Fruit fly (Drosophila melanogaster): ENCODE results near the gene GILT2.

Gene GILT2

dm6 chr3R:23729066-23729465, 50.4 kb downstream of the GILT2 start (continued):
- no peak for TF ChIP-seq mld (GFP tag; IDR thresholded peaks at IDR 0.05; ENCODE audit: partially characterized antibody)
- no peak for TF ChIP-seq CG10366 (GFP tag; IDR thresholded peaks at IDR 0.05)
- TF ChIP-seq bbx (GFP tag; IDR thresholded peaks at IDR 0.05; ENCODE audit: partially characterized antibody) = no peak
- no peak for TF ChIP-seq CG4617 (GFP tag; optimal IDR thresholded peaks at IDR 0.05; ENCODE audit: borderline replicate concordance)
- TF ChIP-seq CG33213 (GFP tag; optimal IDR thresholded peaks at IDR 0.05) = no peak
- no peak for TF ChIP-seq ssp (GFP tag; IDR thresholded peaks at IDR 0.05)
- no peak for TF ChIP-seq Hr39 (optimal IDR thresholded peaks at IDR 0.05)
- no peak for TF ChIP-seq sisA (GFP tag; IDR thresholded peaks at IDR 0.05)
- no peak for TF ChIP-seq CG15601 (tag; optimal IDR thresholded peaks at IDR 0.05)
- no peak for TF ChIP-seq CG12391 (tag; optimal IDR thresholded peaks at IDR 0.05)
- no peak for TF ChIP-seq Mrtf (GFP tag; IDR thresholded peaks at IDR 0.05)
- no peak for TF ChIP-seq CoRest (tag; optimal IDR thresholded peaks at IDR 0.05)
- no peak for TF ChIP-seq inv (GFP tag; IDR thresholded peaks at IDR 0.05; ENCODE audit: partially characterized antibody)
- TF ChIP-seq Sox102F (GFP tag; optimal IDR thresholded peaks at IDR 0.05) = no peak
- peak; percentile 57 for TF ChIP-seq Hey (tag; optimal IDR thresholded peaks at IDR 0.05)
- peak; percentile 47 for TF ChIP-seq Fer3 (tag; optimal IDR thresholded peaks at IDR 0.05)
- no peak for TF ChIP-seq CG17912 (GFP tag; optimal IDR thresholded peaks at IDR 0.05)
- TF ChIP-seq Scr (GFP tag; IDR thresholded peaks at IDR 0.05; ENCODE audit: partially characterized antibody) = no peak
- no peak for TF ChIP-seq Max (GFP tag; optimal IDR thresholded peaks at IDR 0.05)
- TF ChIP-seq chif (GFP tag; optimal IDR thresholded peaks at IDR 0.05) = no peak
- no peak for TF ChIP-seq slp2 (GFP tag; optimal IDR thresholded peaks at IDR 0.05)
- no peak for TF ChIP-seq hkb (optimal IDR thresholded peaks at IDR 0.05)
- peak; percentile 54; the same call in 1 of the 2 replicates for TF ChIP-seq hkb (GFP tag; IDR thresholded peaks at IDR 0.05)
- TF ChIP-seq vvl (GFP tag; IDR thresholded peaks at IDR 0.05) = no peak
- no peak for TF ChIP-seq CG34422 (GFP tag; IDR thresholded peaks at IDR 0.05)
- TF ChIP-seq CG16863 (GFP tag; optimal IDR thresholded peaks at IDR 0.05) = no peak
- TF ChIP-seq CG18476 (GFP tag; optimal IDR thresholded peaks at IDR 0.05) = no peak
- no peak for TF ChIP-seq row (GFP tag; IDR thresholded peaks at IDR 0.05)
- peak; percentile 59 for TF ChIP-seq CG17568 (GFP tag; optimal IDR thresholded peaks at IDR 0.05)
- peak; percentile 13 for TF ChIP-seq fd3F (GFP tag; optimal IDR thresholded peaks at IDR 0.05)
- no peak for TF ChIP-seq GATAe (GFP tag; conservative IDR thresholded peaks at IDR 0.05)
- TF ChIP-seq CG31365 (tag; optimal IDR thresholded peaks at IDR 0.05) = peak; percentile 37
- TF ChIP-seq BEAF-32 (GFP tag; optimal IDR thresholded peaks at IDR 0.05) = no peak
- no peak for TF ChIP-seq ara (GFP tag; IDR thresholded peaks at IDR 0.05)
- TF ChIP-seq CG43689 (GFP tag; IDR thresholded peaks at IDR 0.05) = no peak
- no peak for TF ChIP-seq CTCF (GFP tag; optimal IDR thresholded peaks at IDR 0.05)
- no peak for TF ChIP-seq toy (GFP tag; IDR thresholded peaks at IDR 0.05)
- no peak for TF ChIP-seq bigmax (GFP tag; optimal IDR thresholded peaks at IDR 0.05)
- TF ChIP-seq CG6683 (GFP tag; optimal IDR thresholded peaks at IDR 0.05) = peak; percentile 39
- TF ChIP-seq org-1 (GFP tag; optimal IDR thresholded peaks at IDR 0.05) = peak; percentile 34
- TF ChIP-seq ash1 (GFP tag; optimal IDR thresholded peaks at IDR 0.05) = peak; percentile 72
- TF ChIP-seq Rfx (GFP tag; IDR thresholded peaks at IDR 0.05) = peak; percentile 48; the same call in 1 of the 2 replicates
- no peak for TF ChIP-seq stwl (tag; optimal IDR thresholded peaks at IDR 0.05)
- no peak for TF ChIP-seq bowl (GFP tag; IDR thresholded peaks at IDR 0.05)
- TF ChIP-seq Bgb (GFP tag; IDR thresholded peaks at IDR 0.05; ENCODE audit: partially characterized antibody) = no peak
- TF ChIP-seq Taf1 (GFP tag; IDR thresholded peaks at IDR 0.05) = no peak
- TF ChIP-seq CG11085 (GFP tag; IDR thresholded peaks at IDR 0.05) = no peak
- no peak for TF ChIP-seq slbo (GFP tag; IDR thresholded peaks at IDR 0.05)
- TF ChIP-seq CG1832 (GFP tag; optimal IDR thresholded peaks at IDR 0.05) = no peak
- no peak for TF ChIP-seq CG4360 (GFP tag; IDR thresholded peaks at IDR 0.05)
- no peak for TF ChIP-seq ase (GFP tag; IDR thresholded peaks at IDR 0.05)
- no peak for TF ChIP-seq dati (GFP tag; IDR thresholded peaks at IDR 0.05)
- no peak for TF ChIP-seq CG17612 (GFP tag; IDR thresholded peaks at IDR 0.05)
